Fruit fly (Drosophila melanogaster) whole organism, larva: Measurements from ENCODE around the gene CG34461.
A peak's percentile ranks its signal among the peaks of the same experiment; 100 is the strongest.

Experiments used
- noc ChIP-seq: fragments of 200-800 bp; sonication (Bioruptor generic); optimal IDR thresholded peaks from 3 replicates; lab custom pipeline; 2019; ENCODE audit warnings: missing biosample characterization, mild to moderate bottlenecking, missing genetic modification characterization, moderate library complexity

The CG34461 gene

DNA sequence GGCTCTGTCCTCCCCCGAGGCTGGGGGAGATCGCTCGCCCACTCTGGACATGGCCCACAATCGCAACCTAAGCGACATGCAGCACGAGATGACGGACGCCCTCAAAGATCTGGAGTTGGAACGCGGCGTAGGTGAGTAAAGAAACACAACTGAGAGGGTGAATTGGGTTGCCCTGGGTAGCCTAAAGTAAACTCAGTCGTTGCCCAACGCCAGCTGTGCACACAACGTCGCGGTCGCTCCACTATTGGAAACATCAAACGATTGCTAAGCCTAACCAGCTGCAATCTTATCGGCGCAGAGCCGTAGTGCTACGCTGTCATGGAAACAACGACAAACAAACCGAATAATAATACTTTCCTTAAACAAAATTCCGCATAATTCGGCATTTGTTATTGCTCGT lies 21.7 kb downstream of the CG34461 start:
- TF ChIP-seq noc (tag; lab: Kevin White, UChicago) = no peak

DNA sequence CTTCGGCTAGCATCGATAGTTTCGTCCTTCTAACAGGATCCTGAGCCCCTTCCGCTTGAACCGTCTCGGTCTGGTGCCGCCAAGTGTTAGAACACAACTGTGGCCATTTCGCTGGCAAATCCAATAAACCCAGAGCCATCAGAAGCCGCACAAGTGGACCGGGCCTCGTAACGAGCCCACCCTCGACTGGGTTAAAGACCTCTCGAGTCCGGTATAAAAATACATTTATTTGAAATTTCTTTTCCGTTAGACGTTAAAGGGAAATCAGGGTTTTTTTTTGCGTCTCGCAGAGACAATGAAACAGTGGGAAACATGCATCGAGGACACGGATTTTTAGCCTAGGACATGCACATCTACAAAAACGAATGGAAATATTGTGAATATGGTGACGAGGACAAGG lies 30.5 kb downstream of the CG34461 start, which contains the start of gene Culd:
Gene Culd (minus strand): TSS at position 101 of the 400 bp plus-strand sequence.
- no peak for TF ChIP-seq noc (tag; lab: Kevin White, UChicago)

DNA sequence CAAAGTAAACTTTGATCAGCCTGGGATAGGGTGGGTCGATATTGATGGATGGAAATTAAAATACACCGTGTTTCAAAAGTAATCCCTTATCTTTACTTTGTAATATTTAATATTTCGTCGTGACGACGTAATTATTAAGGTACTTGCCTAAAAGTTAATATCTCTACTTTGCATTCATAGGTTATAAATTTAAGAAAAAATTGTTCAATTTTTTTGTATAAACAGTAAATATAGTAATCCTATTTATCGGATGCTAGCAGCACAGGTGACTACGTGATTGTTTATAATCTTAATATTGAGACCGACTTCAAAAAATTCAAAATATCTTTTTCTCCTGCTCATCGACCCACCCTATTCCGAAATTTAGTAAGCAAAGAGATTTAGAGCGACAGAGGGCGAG lies 32.5 kb downstream of the CG34461 start:
- TF ChIP-seq noc (tag; lab: Kevin White, UChicago) = peak; percentile 27

DNA sequence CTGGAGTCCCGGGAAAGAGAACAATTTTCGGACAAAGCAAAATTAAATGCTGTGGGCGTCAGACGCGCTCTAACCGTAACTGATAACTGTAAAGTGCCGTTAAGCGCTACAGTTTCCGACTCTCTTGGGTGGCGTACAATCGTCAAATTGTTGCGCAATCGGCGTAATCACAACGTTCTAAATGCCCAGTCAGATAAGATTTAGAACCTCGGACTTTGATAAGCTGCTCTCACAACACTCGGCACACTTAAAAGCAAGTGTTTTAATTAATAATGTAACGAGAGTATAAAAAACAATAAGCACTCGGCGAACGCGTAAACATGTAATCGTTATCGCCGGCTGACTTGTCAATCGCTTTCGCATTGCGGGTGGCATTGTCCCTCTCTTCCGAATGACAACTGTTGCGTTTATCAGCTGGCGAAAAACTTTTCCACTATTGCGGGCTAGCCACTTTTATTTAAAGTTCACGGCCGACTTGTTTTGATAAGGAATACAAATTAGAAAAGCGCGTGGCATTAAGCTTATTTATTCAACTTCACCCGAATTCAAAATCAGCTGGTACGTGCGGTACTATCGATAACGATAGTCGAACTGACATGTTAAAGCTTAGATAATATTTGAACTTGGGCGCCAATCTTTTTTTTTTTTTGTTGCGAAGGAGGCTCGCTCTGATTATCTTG lies 33.3 kb downstream of the CG34461 start:
- peak; percentile 60 for TF ChIP-seq noc (tag; lab: Kevin White, UChicago)

DNA sequence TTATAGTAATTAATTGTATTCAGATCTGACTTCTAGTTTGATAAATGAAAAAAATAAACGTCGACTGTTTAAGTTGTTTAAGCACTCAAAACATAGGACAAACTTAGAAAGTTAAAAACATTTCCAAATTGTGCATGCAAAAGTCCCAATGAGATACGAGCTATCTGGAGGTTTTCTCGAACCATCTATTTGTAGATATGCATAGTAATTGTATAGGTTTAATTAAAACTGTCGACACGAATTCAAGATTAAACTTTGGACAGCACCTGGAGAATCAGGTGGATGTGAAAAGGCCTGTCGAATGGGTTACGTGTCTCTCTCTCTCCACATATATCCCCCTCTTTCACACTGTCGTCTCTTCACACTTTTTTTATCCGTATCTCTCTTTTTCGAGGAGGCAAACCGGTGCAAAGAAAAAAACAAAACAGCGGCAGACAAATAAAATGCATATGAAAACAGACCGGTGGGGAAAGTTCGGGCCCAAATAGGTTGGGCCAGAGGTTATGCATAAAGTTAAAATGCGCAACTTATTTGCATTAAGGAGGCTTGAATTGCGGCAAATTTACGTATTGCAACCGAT lies 34.5 kb downstream of the CG34461 start:
- TF ChIP-seq noc (tag; lab: Kevin White, UChicago) = no peak

DNA sequence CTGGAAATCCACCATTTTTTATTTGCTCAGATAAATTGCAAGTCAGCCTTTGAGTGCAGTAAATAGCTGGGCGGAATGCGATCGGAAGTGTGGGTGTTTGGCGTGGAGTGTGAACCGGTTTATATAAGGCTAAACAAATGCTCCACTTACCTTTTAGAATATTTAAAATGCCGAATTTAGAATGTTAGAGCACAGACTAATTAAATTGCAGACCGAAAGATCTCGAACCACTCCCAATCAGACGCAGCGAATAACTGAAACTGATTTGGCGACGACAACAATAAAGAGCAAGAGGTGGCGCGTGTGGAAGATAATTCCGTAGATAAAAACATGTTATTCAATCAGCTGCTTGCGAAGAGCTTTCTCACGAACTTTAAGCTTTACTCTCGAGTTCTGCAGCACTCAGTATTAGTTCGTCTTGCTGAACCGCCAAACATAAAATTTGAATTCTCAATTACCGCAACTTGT lies 35.0 kb downstream of the CG34461 start, which contains the start of gene Idh:
Gene Idh (minus strand): TSS at position 264 of the 468 bp plus-strand sequence.
- peak; percentile 61 for TF ChIP-seq noc (tag; lab: Kevin White, UChicago)

DNA sequence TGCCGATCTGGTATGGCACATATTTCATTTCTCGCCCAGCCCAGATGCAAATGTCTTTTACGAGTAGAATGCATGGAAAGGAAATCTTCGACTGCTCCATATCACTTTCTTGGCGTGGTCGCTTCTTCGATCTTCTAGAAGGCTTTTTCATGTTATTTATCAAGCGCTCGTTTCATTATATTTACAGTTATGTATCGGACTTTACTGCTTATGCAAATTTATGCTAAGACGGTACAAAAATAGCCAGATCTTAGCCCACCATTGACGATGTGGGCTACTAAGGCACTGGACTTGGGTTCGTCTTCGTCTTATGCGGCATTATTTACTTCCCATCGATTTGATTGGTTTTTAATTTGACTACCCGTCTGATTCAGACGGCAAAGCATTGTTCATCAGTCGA lies 37.6 kb downstream of the CG34461 start:
- no peak for TF ChIP-seq noc (tag; lab: Kevin White, UChicago)

DNA sequence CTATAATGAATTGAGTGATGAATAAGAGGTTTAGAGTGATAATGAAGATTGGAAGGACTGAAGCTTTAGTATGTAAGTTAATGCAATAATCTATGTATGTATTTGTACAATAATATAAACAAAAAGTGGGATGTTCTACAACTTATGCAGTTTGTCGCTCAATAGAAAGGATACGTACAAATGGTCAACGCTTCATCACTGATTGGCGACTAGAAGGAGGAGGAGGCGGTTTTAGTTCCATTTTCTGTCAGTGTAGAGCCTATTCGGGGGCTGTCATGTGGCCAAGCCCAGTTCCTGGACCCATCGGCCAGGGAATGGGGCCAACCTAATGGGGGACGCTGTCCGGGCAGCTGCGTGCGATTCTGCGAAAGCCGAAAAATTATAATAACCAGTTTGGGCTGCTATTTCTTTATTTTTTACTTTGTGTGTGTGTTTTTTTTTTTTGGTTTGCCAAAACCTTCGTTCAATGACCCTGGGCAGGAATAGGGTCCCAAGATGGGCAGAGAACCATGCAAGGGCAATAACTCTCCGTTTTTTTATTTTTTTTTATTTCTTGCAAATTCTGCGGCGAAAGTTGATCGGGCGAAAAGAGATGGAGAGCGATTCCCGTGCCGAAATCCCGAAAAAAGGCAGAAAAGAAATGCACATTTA lies 43.2 kb downstream of the CG34461 start:
- no peak for TF ChIP-seq noc (tag; lab: Kevin White, UChicago)

DNA sequence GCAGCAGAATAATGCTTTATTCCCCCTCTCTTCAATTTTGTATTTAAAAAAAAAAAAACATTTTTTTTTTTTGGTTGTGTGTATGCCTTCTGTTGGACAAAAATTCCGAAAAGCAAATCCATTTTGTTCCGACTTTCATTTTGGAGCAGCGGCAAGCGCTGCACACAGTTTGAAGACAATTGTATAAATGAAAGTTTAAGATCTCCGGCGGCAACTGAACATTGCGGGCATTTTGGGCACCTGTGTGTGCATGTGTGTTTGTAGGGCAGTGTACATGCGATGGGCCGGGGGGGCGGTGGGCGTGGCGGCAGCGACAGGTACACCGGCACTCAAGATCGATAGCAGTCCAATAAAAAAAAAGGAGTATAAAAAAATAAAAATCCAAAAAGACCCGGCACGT lies 43.8 kb downstream of the CG34461 start:
- no peak for TF ChIP-seq noc (tag; lab: Kevin White, UChicago)

DNA sequence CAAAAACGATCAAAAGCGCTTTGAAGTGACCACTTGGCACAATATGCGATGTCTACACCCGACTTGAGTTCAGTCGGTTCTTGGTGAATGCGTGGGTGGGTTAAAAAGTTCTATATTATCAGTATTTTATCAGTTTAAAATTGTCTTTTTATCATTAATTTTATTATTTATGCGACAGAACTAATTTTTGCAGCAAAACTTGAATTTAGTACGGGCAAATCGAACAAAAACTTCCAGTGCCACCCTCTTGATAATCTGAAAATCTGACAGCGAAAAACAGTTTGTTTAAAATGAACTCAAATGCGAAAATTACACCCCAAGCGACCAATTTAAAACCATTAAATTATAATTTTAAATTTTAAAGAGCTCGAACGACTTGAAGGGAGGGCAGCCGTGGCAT lies 45.3 kb downstream of the CG34461 start:
- TF ChIP-seq noc (tag; lab: Kevin White, UChicago) = no peak

DNA sequence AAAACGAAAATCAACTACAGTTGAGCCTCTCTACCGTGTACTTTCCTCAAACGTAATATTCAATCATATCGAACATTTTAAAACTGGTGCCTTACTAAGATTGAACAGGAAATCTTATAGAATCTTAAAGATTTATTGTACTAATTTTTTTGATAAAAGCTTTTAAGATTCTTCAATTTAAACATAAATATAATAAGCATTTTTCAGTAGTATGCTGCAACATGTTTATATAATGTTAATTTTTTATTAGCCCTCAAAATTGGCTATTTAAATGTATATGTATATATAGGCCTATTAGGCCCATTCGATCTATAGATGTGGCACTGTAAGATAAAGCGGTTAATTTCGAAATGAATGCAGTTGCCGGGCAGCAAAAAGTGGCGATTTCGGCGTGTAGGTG lies 45.9 kb downstream of the CG34461 start:
- no peak for TF ChIP-seq noc (tag; lab: Kevin White, UChicago)

DNA sequence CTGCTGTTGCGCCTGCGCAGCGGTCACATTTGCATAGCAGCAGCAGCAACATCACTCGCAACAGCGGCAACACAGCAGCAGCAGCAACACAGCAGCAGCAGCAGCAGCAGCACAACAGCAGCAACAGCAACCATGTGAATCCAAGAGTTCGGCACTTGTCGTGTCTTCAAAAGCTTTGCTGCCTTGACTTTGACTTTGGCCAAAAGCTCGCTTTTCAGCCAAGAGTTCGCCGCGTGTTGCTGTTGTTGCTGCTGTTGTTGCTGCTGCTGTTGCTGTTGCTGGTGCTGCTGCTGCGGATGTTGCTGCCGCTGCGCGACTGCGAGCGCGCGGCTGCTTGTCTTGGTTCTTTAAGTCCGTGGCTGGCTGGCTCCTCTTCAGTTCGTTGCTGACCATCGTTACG lies 46.4 kb downstream of the CG34461 start, which contains the start of gene ImpE1:
Gene ImpE1 (plus strand): TSS at position 371 of the 400 bp plus-strand sequence.
- TF ChIP-seq noc (tag; lab: Kevin White, UChicago) = no peak

DNA sequence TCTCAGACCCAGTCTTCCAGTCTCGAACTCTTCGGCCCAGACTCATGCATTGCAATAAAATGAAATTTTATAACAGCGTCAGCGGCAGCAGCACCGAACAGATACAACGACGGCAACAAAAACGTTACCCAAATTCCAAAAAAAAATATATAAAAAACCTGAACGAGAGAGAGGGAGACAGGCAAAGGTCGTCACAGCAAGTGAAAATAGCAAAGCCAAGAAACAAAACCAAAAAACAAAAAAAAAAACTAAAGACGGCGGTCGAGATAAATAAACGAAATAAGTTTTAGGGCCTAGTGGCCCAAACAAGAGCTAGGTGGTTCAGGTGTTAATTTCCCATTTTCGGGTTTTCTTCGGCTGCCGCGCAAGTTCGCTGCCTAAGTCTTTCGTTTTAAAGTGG lies 48.4 kb downstream of the CG34461 start:
- no peak for TF ChIP-seq noc (tag; lab: Kevin White, UChicago)
